Worm (Caenorhabditis elegans): Measurements from ENCODE around the gene E02H4.8.
A peak's percentile ranks its signal among the peaks of the same experiment; 100 is the strongest.

The E02H4.8 gene

ce11 chrX:14228764-14229163, 34.6 kb downstream of the E02H4.8 start:
- TF ChIP-seq pes-1 (GFP tag; IDR thresholded peaks at IDR 0.05), result peak; percentile 79
- peak; percentile 72; the same call in 1 of the 2 replicates for TF ChIP-seq sea-1 (GFP tag; conservative IDR thresholded peaks at IDR 0.05)
- no peak for TF ChIP-seq B0310.2 (tag; optimal IDR thresholded peaks at IDR 0.05)
- TF ChIP-seq hmbx-1 (tag; optimal IDR thresholded peaks at IDR 0.05), result no peak
- no peak for TF ChIP-seq ets-7 (tag; optimal IDR thresholded peaks at IDR 0.05)
- peak; percentile 29 for TF ChIP-seq hnd-1 (tag; optimal IDR thresholded peaks at IDR 0.05)
- no peak for TF ChIP-seq hmg-4 (GFP tag; optimal IDR thresholded peaks at IDR 0.05)
- TF ChIP-seq ceh-36 (tag; optimal IDR thresholded peaks at IDR 0.05), result peak; percentile 59
- peak; percentile 49; the same call in 1 of the 2 replicates for TF ChIP-seq flt-1 (GFP tag; IDR thresholded peaks at IDR 0.05)
- TF ChIP-seq F13C5.2 (tag; optimal IDR thresholded peaks at IDR 0.05), result no peak
- no peak for TF ChIP-seq ceh-13 (GFP tag; optimal IDR thresholded peaks at IDR 0.05)
- peak; percentile 38; the same call in 1 of the 2 replicates for TF ChIP-seq tbx-11 (GFP tag; IDR thresholded peaks at IDR 0.05)
- TF ChIP-seq tbx-37 (GFP tag; conservative IDR thresholded peaks at IDR 0.05), result no peak
- no peak for TF ChIP-seq tra-4 (tag; optimal IDR thresholded peaks at IDR 0.05)
- TF ChIP-seq aly-1 (tag; optimal IDR thresholded peaks at IDR 0.05), result peak; percentile 61
- TF ChIP-seq ama-1 (optimal IDR thresholded peaks at IDR 0.05), result no peak
- TF ChIP-seq scrt-1 (GFP tag; IDR thresholded peaks at IDR 0.05), result 0 out of 2 replicates have a peak, but pooled peaks have one; percentile 49

- TF ChIP-seq flt-1 (GFP tag; IDR thresholded peaks at IDR 0.05), result no peak
- TF ChIP-seq B0310.2 (tag; optimal IDR thresholded peaks at IDR 0.05), result no peak
- no peak for TF ChIP-seq F13C5.2 (tag; optimal IDR thresholded peaks at IDR 0.05)
- no peak for TF ChIP-seq pes-1 (GFP tag; IDR thresholded peaks at IDR 0.05)
- no peak for TF ChIP-seq ama-1 (optimal IDR thresholded peaks at IDR 0.05)
- no peak for TF ChIP-seq sea-1 (GFP tag; conservative IDR thresholded peaks at IDR 0.05)
- no peak for TF ChIP-seq ets-7 (tag; optimal IDR thresholded peaks at IDR 0.05)
- no peak for TF ChIP-seq aly-1 (tag; optimal IDR thresholded peaks at IDR 0.05)
- no peak for TF ChIP-seq tra-4 (tag; optimal IDR thresholded peaks at IDR 0.05)
- no peak for TF ChIP-seq ceh-36 (tag; optimal IDR thresholded peaks at IDR 0.05)
Observed at ce11 chrX:14225273-14225672, 38.1 kb downstream of the E02H4.8 start, which contains the start of gene cyp-13B2. Gene cyp-13B2, plus strand, starts transcription at chrX:14225573.

- no peak for TF ChIP-seq sea-1 (GFP tag; conservative IDR thresholded peaks at IDR 0.05)
- no peak for TF ChIP-seq aly-1 (tag; optimal IDR thresholded peaks at IDR 0.05)
- no peak for TF ChIP-seq F13C5.2 (tag; optimal IDR thresholded peaks at IDR 0.05)
- no peak for TF ChIP-seq ets-7 (tag; optimal IDR thresholded peaks at IDR 0.05)
- no peak for TF ChIP-seq ceh-13 (GFP tag; optimal IDR thresholded peaks at IDR 0.05)
- TF ChIP-seq tra-4 (tag; optimal IDR thresholded peaks at IDR 0.05), result no peak
- no peak for TF ChIP-seq hmg-4 (GFP tag; optimal IDR thresholded peaks at IDR 0.05)
- no peak for TF ChIP-seq ceh-36 (tag; optimal IDR thresholded peaks at IDR 0.05)
- TF ChIP-seq hmbx-1 (tag; optimal IDR thresholded peaks at IDR 0.05), result no peak
- TF ChIP-seq ama-1 (optimal IDR thresholded peaks at IDR 0.05), result no peak
- TF ChIP-seq tbx-11 (GFP tag; IDR thresholded peaks at IDR 0.05), result no peak
- TF ChIP-seq hnd-1 (tag; optimal IDR thresholded peaks at IDR 0.05), result no peak
- TF ChIP-seq flt-1 (GFP tag; IDR thresholded peaks at IDR 0.05), result no peak
- TF ChIP-seq tbx-37 (GFP tag; conservative IDR thresholded peaks at IDR 0.05), result no peak
Observed at ce11 chrX:14223156-14223555, 40.2 kb downstream of the E02H4.8 start, which contains the start of gene K06G5.3. Gene K06G5.3, minus strand, starts transcription at chrX:14223256.

ce11 chrX:14214520-14215023, 48.8 kb downstream of the E02H4.8 start, which contains the start of gene K06G5.1:
Gene K06G5.1, plus strand, starts transcription at chrX:14214973.
- TF ChIP-seq sea-1 (GFP tag; conservative IDR thresholded peaks at IDR 0.05), result no peak
- TF ChIP-seq pes-1 (GFP tag; IDR thresholded peaks at IDR 0.05), result no peak
- no peak for TF ChIP-seq tbx-11 (GFP tag; IDR thresholded peaks at IDR 0.05)
- no peak for TF ChIP-seq scrt-1 (GFP tag; IDR thresholded peaks at IDR 0.05)
- TF ChIP-seq tbx-37 (GFP tag; conservative IDR thresholded peaks at IDR 0.05), result no peak
- no peak for TF ChIP-seq ets-7 (tag; optimal IDR thresholded peaks at IDR 0.05)
- TF ChIP-seq ceh-13 (GFP tag; optimal IDR thresholded peaks at IDR 0.05), result no peak
- TF ChIP-seq aly-1 (tag; optimal IDR thresholded peaks at IDR 0.05), result no peak
- TF ChIP-seq tra-4 (tag; optimal IDR thresholded peaks at IDR 0.05), result no peak
- no peak for TF ChIP-seq F13C5.2 (tag; optimal IDR thresholded peaks at IDR 0.05)
- no peak for TF ChIP-seq hmbx-1 (tag; optimal IDR thresholded peaks at IDR 0.05)
- TF ChIP-seq flt-1 (GFP tag; IDR thresholded peaks at IDR 0.05), result no peak
- TF ChIP-seq hmg-4 (GFP tag; optimal IDR thresholded peaks at IDR 0.05), result no peak
- no peak for TF ChIP-seq ceh-36 (tag; optimal IDR thresholded peaks at IDR 0.05)
- no peak for TF ChIP-seq ama-1 (optimal IDR thresholded peaks at IDR 0.05)

ce11 chrX:14213314-14213713, 50.1 kb downstream of the E02H4.8 start:
- TF ChIP-seq ama-1 (optimal IDR thresholded peaks at IDR 0.05) (no peak), hmg-4 (GFP tag; optimal IDR thresholded peaks at IDR 0.05) (no peak), tra-4 (tag; optimal IDR thresholded peaks at IDR 0.05) (no peak), hnd-1 (tag; optimal IDR thresholded peaks at IDR 0.05) (no peak), ceh-13 (GFP tag; optimal IDR thresholded peaks at IDR 0.05) (no peak), hmbx-1 (tag; optimal IDR thresholded peaks at IDR 0.05) (no peak), flt-1 (GFP tag; IDR thresholded peaks at IDR 0.05) (no peak), sea-1 (GFP tag; conservative IDR thresholded peaks at IDR 0.05) (no peak), tbx-37 (GFP tag; conservative IDR thresholded peaks at IDR 0.05) (no peak), B0310.2 (tag; optimal IDR thresholded peaks at IDR 0.05) (no peak), ceh-36 (tag; optimal IDR thresholded peaks at IDR 0.05) (no peak), F13C5.2 (tag; optimal IDR thresholded peaks at IDR 0.05) (no peak)

Measured in whole organism, early embryonic.